Worm (Caenorhabditis elegans) whole organism, L3 larva: ENCODE data around the gene F18E3.11.

Experiments used
- ceh-82 ChIP-seq: fragments of 150-350 bp; optimal IDR thresholded peaks from 2 replicates; lab custom pipeline; 2014; ENCODE audit warnings: missing biosample characterization, missing genetic modification characterization
- elt-3 ChIP-seq, 3 experiments: fragments of 150-350 bp in 1 of 3; sonication (generic microtip) in 2 of 3; optimal IDR thresholded peaks; 2 replicates in 2 of 3; 4 replicates in 1 of 3; lab custom pipeline; 2014 to 2017; ENCODE audit warnings: missing biosample characterization in 3 of 3, missing genetic modification characterization in 3 of 3
- fos-1 ChIP-seq: fragments of 150-350 bp; optimal IDR thresholded peaks from 2 replicates; lab custom pipeline; 2014; ENCODE audit warnings: missing biosample characterization, missing genetic modification characterization
- lin-39 ChIP-seq: fragments of 150-350 bp; optimal IDR thresholded peaks from 2 replicates; lab custom pipeline; 2018; ENCODE audit warnings: missing biosample characterization, missing genetic modification reagents, missing genetic modification characterization
- nhr-76 ChIP-seq: fragments of 150-350 bp; sonication (generic microtip); optimal IDR thresholded peaks from 5 replicates; lab custom pipeline; 2014; ENCODE audit warnings: missing biosample characterization, missing genetic modification characterization
- nhr-77 ChIP-seq: fragments of 150-350 bp; optimal IDR thresholded peaks from 2 replicates; lab custom pipeline; 2014; ENCODE audit warnings: missing biosample characterization, missing genetic modification characterization
- snpc-4 ChIP-seq: fragments of 150-350 bp; optimal IDR thresholded peaks from 2 replicates; lab custom pipeline; 2014; ENCODE audit warnings: missing biosample characterization, missing genetic modification characterization
- tbx-2 ChIP-seq: sonication (generic microtip); optimal IDR thresholded peaks from 2 replicates; lab custom pipeline; 2016; ENCODE audit warnings: mild to moderate bottlenecking, missing genetic modification characterization, missing compliant biosample characterization
- zag-1 ChIP-seq: fragments of 150-350 bp; optimal IDR thresholded peaks from 2 replicates; lab custom pipeline; 2014; ENCODE audit warnings: missing biosample characterization, missing genetic modification characterization

DNA sequence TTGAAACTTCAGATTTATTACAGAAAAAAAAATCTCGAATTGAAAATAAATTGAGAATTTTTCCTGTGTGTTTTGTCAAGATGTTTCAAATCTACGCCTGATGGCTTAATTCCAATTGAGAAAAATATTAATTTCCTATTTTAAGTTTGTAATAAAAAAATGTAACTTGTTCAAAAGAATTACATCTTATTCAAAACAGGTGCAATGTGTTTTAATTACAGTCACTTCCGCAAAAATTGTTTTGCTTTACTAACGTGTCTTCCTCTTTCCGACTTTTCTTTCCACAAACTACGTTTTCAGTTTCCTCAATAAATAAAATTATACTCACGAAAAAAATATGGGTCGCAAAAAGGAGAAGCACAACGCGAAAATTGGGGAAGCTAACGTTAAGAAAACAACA is 24.7 kb downstream of the F18E3.11 start, which contains the start of gene F25E5.16:
- no peak for TF ChIP-seq snpc-4 (tag; lab: Kevin White, UChicago)
- TF ChIP-seq ceh-82, result no peak
- no peak for TF ChIP-seq lin-39 (tag; lab: Kevin White, UChicago)
- no peak for TF ChIP-seq elt-3 (tag; optimal IDR thresholded peaks at IDR 0.05; lab: Kevin White, UChicago)
- TF ChIP-seq nhr-77 (tag; lab: Kevin White, UChicago), result no peak
- TF ChIP-seq tbx-2 (tag; lab: Kevin White, UChicago), result no peak
- no peak for TF ChIP-seq nhr-76 (tag; lab: Kevin White, UChicago)
- TF ChIP-seq fos-1 (tag; lab: Kevin White, UChicago), result no peak
- no peak for TF ChIP-seq zag-1 (tag; lab: Kevin White, UChicago)
